Fruit fly (Drosophila melanogaster): ENCODE measurements around the gene CG45413.
A peak's percentile ranks its signal among the peaks of the same experiment; 100 is the strongest.

CG45413 gene

DNA sequence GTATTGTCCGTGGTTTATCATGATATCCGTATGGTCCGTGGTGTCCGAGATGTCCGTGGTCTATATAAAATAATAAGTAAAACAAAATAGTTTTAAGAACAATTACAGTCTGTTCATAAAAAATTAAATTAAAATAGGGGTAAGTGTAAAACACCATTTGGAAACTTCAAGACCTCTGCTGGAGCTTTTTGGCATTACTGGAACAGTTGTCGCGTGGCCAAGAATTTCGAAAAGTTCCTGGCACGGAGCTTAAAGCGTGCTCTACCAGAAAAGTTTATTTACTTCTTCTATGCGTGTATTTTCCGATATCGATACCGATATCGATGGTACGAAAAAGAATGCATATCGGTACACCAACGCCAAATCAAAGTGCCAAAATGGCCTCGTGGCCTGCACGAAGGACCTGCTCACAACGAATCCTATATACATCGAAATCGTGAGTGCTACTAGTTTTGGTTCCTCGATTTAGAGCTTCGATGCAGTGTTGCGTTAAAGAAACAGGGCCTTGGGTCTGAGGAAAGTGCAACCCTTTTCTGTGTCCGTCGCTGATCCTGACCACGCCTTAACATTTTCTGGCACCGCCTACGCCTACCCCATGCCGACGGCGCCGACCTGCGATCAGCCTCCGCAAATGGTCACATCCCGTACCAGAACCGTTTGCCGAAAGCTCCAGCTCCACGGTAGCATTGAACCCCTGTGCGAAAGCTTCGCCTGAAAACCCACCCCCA lies 10.5 kb upstream of the CG45413 start (continued):
- TF ChIP-seq sr (GFP tag; IDR thresholded peaks at IDR 0.05) = peak; percentile 45; the same call in 1 of the 3 replicates
- TF ChIP-seq az2 (GFP tag; optimal IDR thresholded peaks at IDR 0.05) = no peak
- no peak for TF ChIP-seq CG4617 (GFP tag; optimal IDR thresholded peaks at IDR 0.05; ENCODE audit: borderline replicate concordance)
- TF ChIP-seq CG10979 (tag; optimal IDR thresholded peaks at IDR 0.05) = no peak
- TF ChIP-seq ind (GFP tag; optimal IDR thresholded peaks at IDR 0.05) = no peak
- TF ChIP-seq inv (GFP tag; IDR thresholded peaks at IDR 0.05; ENCODE audit: partially characterized antibody) = no peak
- no peak for TF ChIP-seq CG8388 (GFP tag; optimal IDR thresholded peaks at IDR 0.05)
- TF ChIP-seq Ets65A (GFP tag) = peak; percentile 34
- TF ChIP-seq zen2 (GFP tag; IDR thresholded peaks at IDR 0.05; ENCODE audit: partially characterized antibody) = peak; percentile 20; the same call in 1 of the 3 replicates
- TF ChIP-seq CG8290 (GFP tag; optimal IDR thresholded peaks at IDR 0.05) = no peak
- no peak for TF ChIP-seq CG8290 (tag; optimal IDR thresholded peaks at IDR 0.05)
- TF ChIP-seq Scr (GFP tag; IDR thresholded peaks at IDR 0.05; ENCODE audit: partially characterized antibody) = peak; percentile 33
- TF ChIP-seq zfh1 (GFP tag; IDR thresholded peaks at IDR 0.05) = 0 out of 3 replicates have a peak, but pooled peaks have one; percentile 13
- TF ChIP-seq Dll (GFP tag; IDR thresholded peaks at IDR 0.05; ENCODE audit: partially characterized antibody) = peak; percentile 68; the same call in 3 of the 4 replicates
- peak; percentile 60 for TF ChIP-seq CG34224 (GFP tag; IDR thresholded peaks at IDR 0.05; ENCODE audit: partially characterized antibody)
- TF ChIP-seq tna (GFP tag; IDR thresholded peaks at IDR 0.05; ENCODE audit: partially characterized antibody) = 0 out of 2 replicates have a peak, but pooled peaks have one; percentile 43

DNA sequence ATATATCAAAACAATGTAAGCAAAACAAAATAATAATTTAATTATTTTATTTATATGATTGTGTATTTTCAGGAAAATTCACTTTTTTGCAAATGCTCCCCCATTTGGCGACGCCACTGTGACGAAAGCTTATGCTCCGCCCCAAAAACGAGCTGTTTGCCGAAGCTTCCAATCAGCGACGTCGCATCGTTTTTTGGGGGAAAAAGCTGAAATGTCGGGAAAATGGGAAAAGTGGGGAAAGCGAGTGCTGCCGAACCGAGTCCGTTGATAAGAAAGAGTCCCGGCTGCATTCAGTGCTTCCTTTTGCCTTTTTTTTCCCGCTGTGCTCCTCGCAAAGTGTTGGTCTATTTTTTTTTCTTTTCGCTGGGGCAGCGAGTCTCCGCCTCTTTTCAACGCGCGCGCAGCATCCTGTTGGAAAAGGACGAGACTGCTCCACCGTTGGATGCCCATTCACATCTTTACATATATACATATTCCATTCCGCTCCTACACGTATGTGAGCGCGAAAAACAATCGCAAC lies 3.1 kb upstream of the CG45413 start:
- TF ChIP-seq dysf (GFP tag; IDR thresholded peaks at IDR 0.05) = no peak
- no peak for TF ChIP-seq chif (GFP tag; optimal IDR thresholded peaks at IDR 0.05)
- no peak for TF ChIP-seq CG6854 (GFP tag; optimal IDR thresholded peaks at IDR 0.05)
- no peak for TF ChIP-seq dm (GFP tag; optimal IDR thresholded peaks at IDR 0.05)
- no peak for TF ChIP-seq Spps (tag; optimal IDR thresholded peaks at IDR 0.05)
- no peak for TF ChIP-seq Usf (GFP tag; optimal IDR thresholded peaks at IDR 0.05)
- TF ChIP-seq Nf-YC (tag; optimal IDR thresholded peaks at IDR 0.05) = peak; percentile 89
- peak; percentile 81 for TF ChIP-seq Nf-YB (GFP tag; optimal IDR thresholded peaks at IDR 0.05)
- TF ChIP-seq Mrtf (GFP tag; IDR thresholded peaks at IDR 0.05) = 0 out of 3 replicates have a peak, but pooled peaks have one; percentile 22
- TF ChIP-seq CG3065 (GFP tag; optimal IDR thresholded peaks at IDR 0.05) = no peak
- TF ChIP-seq CG14710 (tag; optimal IDR thresholded peaks at IDR 0.05) = no peak
- no peak for TF ChIP-seq fd64A (GFP tag; optimal IDR thresholded peaks at IDR 0.05)
- no peak for TF ChIP-seq Fer3 (tag; optimal IDR thresholded peaks at IDR 0.05)
- TF ChIP-seq slou (GFP tag; optimal IDR thresholded peaks at IDR 0.05) = no peak
- TF ChIP-seq Deaf1 (tag; optimal IDR thresholded peaks at IDR 0.05) = peak; percentile 82
- TF ChIP-seq tgo (GFP tag; IDR thresholded peaks at IDR 0.05) = no peak
- TF ChIP-seq Drgx (GFP tag; IDR thresholded peaks at IDR 0.05) = peak; percentile 45
- 0 out of 3 replicates have a peak, but pooled peaks have one; percentile 24 for TF ChIP-seq CG2889 (GFP tag; IDR thresholded peaks at IDR 0.05)
- TF ChIP-seq Optix (GFP tag; IDR thresholded peaks at IDR 0.05) = 0 out of 3 replicates have a peak, but pooled peaks have one; percentile 15
- TF ChIP-seq CTCF (GFP tag; optimal IDR thresholded peaks at IDR 0.05) = no peak

DNA sequence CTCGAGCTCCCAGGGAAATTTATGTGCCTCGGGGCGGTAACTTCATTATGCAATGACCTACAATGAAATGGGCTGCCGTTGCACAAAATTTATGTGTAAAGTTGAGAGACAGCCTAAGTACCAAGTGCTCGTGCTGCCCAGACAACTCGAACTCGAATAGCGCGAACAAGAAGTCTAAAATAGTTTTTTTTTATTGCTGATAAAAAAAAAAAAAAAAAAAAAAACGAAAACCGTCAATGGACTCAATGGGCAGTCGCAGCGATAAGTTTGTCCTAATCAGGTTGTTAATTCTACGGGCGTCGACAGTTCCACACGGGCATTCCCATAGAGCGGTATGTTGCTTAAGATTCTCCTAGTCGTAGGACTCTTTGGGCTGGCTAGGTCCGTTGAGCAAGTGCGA lies 876 bp upstream of the CG45413 start, which contains the start of gene CG14820:
Gene CG14820 (plus strand): TSS at position 301 of the 400 bp plus-strand sequence.
- TF ChIP-seq sug (tag; optimal IDR thresholded peaks at IDR 0.05) (no peak), Elba2 (GFP tag; optimal IDR thresholded peaks at IDR 0.05) (no peak), CG6683 (GFP tag; optimal IDR thresholded peaks at IDR 0.05) (no peak), CG2202 (tag; optimal IDR thresholded peaks at IDR 0.05) (no peak), exex (tag; optimal IDR thresholded peaks at IDR 0.05) (no peak)

All from whole organism, embryonic.